Fruit fly (Drosophila melanogaster): ENCODE measurements around the gene atilla.

DNA sequence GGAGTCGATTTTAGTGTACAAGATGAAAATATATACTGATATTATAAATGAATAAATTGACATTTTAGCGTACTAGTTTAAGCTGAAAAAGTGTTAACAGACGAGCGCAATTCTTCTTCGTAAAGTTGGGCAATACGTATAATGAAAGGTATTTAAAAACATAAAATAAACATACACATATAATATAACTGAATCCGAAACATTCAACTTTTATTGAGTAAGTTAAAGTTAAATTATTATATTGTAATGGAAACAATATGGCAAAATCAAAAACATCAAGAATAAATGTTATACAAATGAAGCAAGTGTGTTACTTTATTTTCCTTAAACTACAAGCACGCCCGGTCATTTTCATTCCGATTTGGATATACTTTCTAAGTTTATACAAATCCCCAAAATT is 7.4 kb downstream of the atilla start, which contains the start of gene CG17217:
- no peak for TF ChIP-seq ttk (optimal IDR thresholded peaks at IDR 0.05)
- no peak for TF ChIP-seq psq (optimal IDR thresholded peaks at IDR 0.05)
- no peak for TF ChIP-seq Myc (optimal IDR thresholded peaks at IDR 0.05)
- TF ChIP-seq h (optimal IDR thresholded peaks at IDR 0.05): no peak
- TF ChIP-seq Sin3A (optimal IDR thresholded peaks at IDR 0.05): no peak
- no peak for TF ChIP-seq insv (optimal IDR thresholded peaks at IDR 0.05)

All from Kc167 (cell line).